Fruit fly (Drosophila melanogaster): ENCODE measurements around the gene CG5131.
A peak's percentile ranks its signal among the peaks of the same experiment; 100 is the strongest.

The CG5131 gene

dm6 chr2L:17449608-17450504, 34.4 kb upstream of the CG5131 start, which contains the start of gene dl:
dl (minus strand) TSS chr2L:17450364.
- TF ChIP-seq woc (GFP tag; optimal IDR thresholded peaks at IDR 0.05) = peak; percentile 45
- no peak for TF ChIP-seq pan (optimal IDR thresholded peaks at IDR 0.05)
- TF ChIP-seq Hr78 (GFP tag; optimal IDR thresholded peaks at IDR 0.05) = no peak
- peak in 1 of 2 experiments; percentile 47 for TF ChIP-seq foxo (GFP tag; optimal IDR thresholded peaks at IDR 0.05)
- TF ChIP-seq GATAd (GFP tag; optimal IDR thresholded peaks at IDR 0.05) = no peak
- no peak for TF ChIP-seq usp (GFP tag; optimal IDR thresholded peaks at IDR 0.05)
- peak; percentile 33 for TF ChIP-seq CrebA (GFP tag; optimal IDR thresholded peaks at IDR 0.05; ENCODE audit: borderline replicate concordance)
- TF ChIP-seq h (GFP tag; optimal IDR thresholded peaks at IDR 0.05) = peak; percentile 83
- TF ChIP-seq N (GFP tag; optimal IDR thresholded peaks at IDR 0.05) = no peak
- TF ChIP-seq sage (GFP tag; optimal IDR thresholded peaks at IDR 0.05) = peak; percentile 26
- TF ChIP-seq CG32264 (GFP tag; optimal IDR thresholded peaks at IDR 0.05) = no peak
- no peak for TF ChIP-seq CG9705 (GFP tag; optimal IDR thresholded peaks at IDR 0.05)
- peak; percentile 61 for TF ChIP-seq jim (GFP tag; optimal IDR thresholded peaks at IDR 0.05)
- TF ChIP-seq Hr83 (GFP tag; optimal IDR thresholded peaks at IDR 0.05; ENCODE audit: poor library complexity, severe bottlenecking) = peak; percentile 44
- peak; percentile 7 for TF ChIP-seq brk (GFP tag; optimal IDR thresholded peaks at IDR 0.05)
- TF ChIP-seq dsf (GFP tag; optimal IDR thresholded peaks at IDR 0.05; ENCODE audit: borderline replicate concordance) = no peak
- TF ChIP-seq Dfd (GFP tag; optimal IDR thresholded peaks at IDR 0.05) = no peak
- no peak for TF ChIP-seq Myc (optimal IDR thresholded peaks at IDR 0.05)
- no peak for TF ChIP-seq lola (GFP tag; optimal IDR thresholded peaks at IDR 0.05)
- no peak for TF ChIP-seq sv (GFP tag; optimal IDR thresholded peaks at IDR 0.05)
- TF ChIP-seq Dif (GFP tag; optimal IDR thresholded peaks at IDR 0.05; ENCODE audit: partially characterized antibody) = peak; percentile 88
- TF ChIP-seq Abd-B (GFP tag; optimal IDR thresholded peaks at IDR 0.05) = no peak
- TF ChIP-seq HLH106 (tag; optimal IDR thresholded peaks at IDR 0.05) = no peak
- TF ChIP-seq Jra (GFP tag; optimal IDR thresholded peaks at IDR 0.05) = no peak
- TF ChIP-seq dl (GFP tag; optimal IDR thresholded peaks at IDR 0.05; ENCODE audit: insufficient read depth in 1 of 2, partially characterized antibody in 2 of 2) = peak; percentile 85
- TF ChIP-seq Sp1 (GFP tag; optimal IDR thresholded peaks at IDR 0.05) = peak; percentile 11
- TF ChIP-seq fru (GFP tag; optimal IDR thresholded peaks at IDR 0.05) = peak; percentile 46
- TF ChIP-seq psq (GFP tag; optimal IDR thresholded peaks at IDR 0.05) = peak; percentile 52
- TF ChIP-seq Rel (GFP tag; optimal IDR thresholded peaks at IDR 0.05) = no peak
- peak; percentile 67 for TF ChIP-seq Rel (tag; optimal IDR thresholded peaks at IDR 0.05)
- peak; percentile 19 for TF ChIP-seq OdsH (GFP tag; optimal IDR thresholded peaks at IDR 0.05)
- TF ChIP-seq Vsx2 (GFP tag; optimal IDR thresholded peaks at IDR 0.05; ENCODE audit: partially characterized antibody) = peak; percentile 19
- TF ChIP-seq tai (GFP tag; optimal IDR thresholded peaks at IDR 0.05) = peak; percentile 44
- no peak for TF ChIP-seq Hnf4 (GFP tag; optimal IDR thresholded peaks at IDR 0.05)
- no peak for TF ChIP-seq rgr (GFP tag; optimal IDR thresholded peaks at IDR 0.05)
- no peak for TF ChIP-seq Mio (GFP tag; optimal IDR thresholded peaks at IDR 0.05)
- TF ChIP-seq br (GFP tag; optimal IDR thresholded peaks at IDR 0.05) = peak; percentile 26
- TF ChIP-seq dmrt93B (GFP tag; optimal IDR thresholded peaks at IDR 0.05) = no peak
- peak; percentile 38 for TF ChIP-seq ey (GFP tag; optimal IDR thresholded peaks at IDR 0.05)

All from whole organism, wandering third instar larva.